Fruit fly (Drosophila melanogaster) whole organism, prepupa: Measurements from ENCODE around the gene caz.
A peak's percentile ranks its signal among the peaks of the same experiment; 100 is the strongest.

Experiments
- CG10631 ChIP-seq: fragments of 200-800 bp; sonication (Bioruptor generic); optimal IDR thresholded peaks from 2 replicates; lab custom pipeline; 2016; ENCODE audit warnings: missing biosample characterization, missing genetic modification characterization
- CG11902 ChIP-seq: fragments of 200-800 bp; sonication (Bioruptor generic); optimal IDR thresholded peaks from 3 replicates; lab custom pipeline; 2016; ENCODE audit warnings: missing biosample characterization, missing genetic modification characterization
- CG15336 ChIP-seq: fragments of 200-800 bp; sonication (Bioruptor generic); IDR thresholded peaks from 2 replicates; pipeline ENCODE4 v1.3.6; 2022; ENCODE audit warnings: missing biosample characterization, missing genetic modification characterization
- CG3032 ChIP-seq: fragments of 200-800 bp; optimal IDR thresholded peaks from 2 replicates; lab custom pipeline; 2019; ENCODE audit warnings: missing biosample characterization, mild to moderate bottlenecking, missing genetic modification characterization, moderate library complexity
- CG31627 ChIP-seq: fragments of 200-800 bp; sonication (Bioruptor generic); optimal IDR thresholded peaks from 3 replicates; lab custom pipeline; 2016; ENCODE audit warnings: missing biosample characterization, missing genetic modification characterization
- CG32006 ChIP-seq: fragments of 200-800 bp; sonication (Bioruptor generic); optimal IDR thresholded peaks from 3 replicates; lab custom pipeline; 2017; ENCODE audit warnings: missing biosample characterization, mild to moderate bottlenecking, missing genetic modification characterization
- CG3919 ChIP-seq: fragments of 200-800 bp; sonication (Bioruptor generic); optimal IDR thresholded peaks from 3 replicates; lab custom pipeline; 2016; ENCODE audit warnings: missing biosample characterization, missing genetic modification characterization
- CG6163 ChIP-seq: fragments of 200-800 bp; sonication (Bioruptor generic); IDR thresholded peaks from 3 replicates; pipeline ENCODE4 v1.3.6; 2022; ENCODE audit warnings: missing biosample characterization, missing genetic modification characterization
- CG7368 ChIP-seq: fragments of 200-800 bp; sonication (Bioruptor generic); optimal IDR thresholded peaks from 3 replicates; lab custom pipeline; 2016; ENCODE audit warnings: missing biosample characterization, missing genetic modification characterization
- CG8119 ChIP-seq: fragments of 200-800 bp; sonication (Bioruptor generic); IDR thresholded peaks from 3 replicates; pipeline ENCODE4 v1.3.6; 2022; ENCODE audit warnings: missing biosample characterization, missing genetic modification characterization
- Eip75B ChIP-seq: fragments of 200-800 bp; sonication (Bioruptor generic); optimal IDR thresholded peaks from 3 replicates; lab custom pipeline; 2016; ENCODE audit warnings: missing biosample characterization, missing genetic modification characterization
- Eip78C ChIP-seq: fragments of 200-800 bp; sonication (Bioruptor generic); peaks from one replicate; lab custom pipeline; 2016; ENCODE audit warnings: missing biosample characterization, missing genetic modification characterization
- Ets21C ChIP-seq: fragments of 200-800 bp; sonication (Bioruptor generic); optimal IDR thresholded peaks from 3 replicates; lab custom pipeline; 2016; ENCODE audit warnings: missing biosample characterization, missing genetic modification characterization
- Gug ChIP-seq: fragments of 200-800 bp; sonication (Bioruptor generic); IDR thresholded peaks from 2 replicates; pipeline ENCODE4 v1.3.6; 2022; ENCODE audit warnings: missing biosample characterization, missing genetic modification characterization
- Lpt ChIP-seq: fragments of 200-800 bp; sonication (Bioruptor generic); optimal IDR thresholded peaks from 3 replicates; lab custom pipeline; 2016; ENCODE audit warnings: missing biosample characterization, missing genetic modification characterization
- Met ChIP-seq: fragments of 200-800 bp; sonication (Bioruptor generic); optimal IDR thresholded peaks from 3 replicates; lab custom pipeline; 2016; ENCODE audit warnings: missing biosample characterization, missing genetic modification characterization
- Smox ChIP-seq: fragments of 200-800 bp; sonication (Bioruptor generic); optimal IDR thresholded peaks from 3 replicates; lab custom pipeline; 2016; ENCODE audit warnings: missing biosample characterization, missing genetic modification characterization
- Sox102F ChIP-seq: fragments of 200-800 bp; sonication (Bioruptor generic); optimal IDR thresholded peaks from 2 replicates; lab custom pipeline; 2016; ENCODE audit warnings: missing biosample characterization, mild to moderate bottlenecking, missing genetic modification characterization
- Sox14 ChIP-seq: fragments of 200-800 bp; sonication (Bioruptor generic); optimal IDR thresholded peaks from 3 replicates; lab custom pipeline; 2016; ENCODE audit warnings: missing biosample characterization, missing genetic modification characterization
- achi ChIP-seq: fragments of 200-800 bp; sonication (Bioruptor generic); optimal IDR thresholded peaks from 3 replicates; lab custom pipeline; 2016; ENCODE audit warnings: missing biosample characterization, missing genetic modification characterization
- cyc ChIP-seq: fragments of 200-800 bp; sonication (Bioruptor generic); optimal IDR thresholded peaks from 3 replicates; lab custom pipeline; 2016; ENCODE audit warnings: missing biosample characterization, missing genetic modification characterization
- fd85E ChIP-seq: fragments of 200-800 bp; sonication (Bioruptor generic); optimal IDR thresholded peaks from 3 replicates; lab custom pipeline; 2016; ENCODE audit warnings: missing biosample characterization, missing genetic modification characterization
- fkh ChIP-seq: fragments of 200-800 bp; sonication (Bioruptor generic); optimal IDR thresholded peaks from 3 replicates; lab custom pipeline; 2017; ENCODE audit warnings: missing biosample characterization, mild to moderate bottlenecking, missing genetic modification characterization, moderate library complexity
- lz ChIP-seq: fragments of 200-800 bp; sonication (Bioruptor generic); optimal IDR thresholded peaks from 3 replicates; lab custom pipeline; 2016; ENCODE audit warnings: missing biosample characterization, missing genetic modification characterization
- net ChIP-seq: fragments of 200-800 bp; sonication (Bioruptor generic); optimal IDR thresholded peaks from 3 replicates; lab custom pipeline; 2016; ENCODE audit warnings: missing biosample characterization, missing genetic modification characterization
- salr ChIP-seq, 2 experiments: fragments of 200-800 bp; sonication (Bioruptor generic); optimal IDR thresholded peaks; 3 replicates each; lab custom pipeline; 2016 to 2018; ENCODE audit warnings: missing biosample characterization in 2 of 2, missing genetic modification characterization in 2 of 2, mild to moderate bottlenecking in 1 of 2
- svp ChIP-seq: fragments of 200-800 bp; sonication (Bioruptor generic); peaks from one replicate; lab custom pipeline; 2016; ENCODE audit warnings: missing biosample characterization, missing genetic modification characterization

The caz gene

DNA sequence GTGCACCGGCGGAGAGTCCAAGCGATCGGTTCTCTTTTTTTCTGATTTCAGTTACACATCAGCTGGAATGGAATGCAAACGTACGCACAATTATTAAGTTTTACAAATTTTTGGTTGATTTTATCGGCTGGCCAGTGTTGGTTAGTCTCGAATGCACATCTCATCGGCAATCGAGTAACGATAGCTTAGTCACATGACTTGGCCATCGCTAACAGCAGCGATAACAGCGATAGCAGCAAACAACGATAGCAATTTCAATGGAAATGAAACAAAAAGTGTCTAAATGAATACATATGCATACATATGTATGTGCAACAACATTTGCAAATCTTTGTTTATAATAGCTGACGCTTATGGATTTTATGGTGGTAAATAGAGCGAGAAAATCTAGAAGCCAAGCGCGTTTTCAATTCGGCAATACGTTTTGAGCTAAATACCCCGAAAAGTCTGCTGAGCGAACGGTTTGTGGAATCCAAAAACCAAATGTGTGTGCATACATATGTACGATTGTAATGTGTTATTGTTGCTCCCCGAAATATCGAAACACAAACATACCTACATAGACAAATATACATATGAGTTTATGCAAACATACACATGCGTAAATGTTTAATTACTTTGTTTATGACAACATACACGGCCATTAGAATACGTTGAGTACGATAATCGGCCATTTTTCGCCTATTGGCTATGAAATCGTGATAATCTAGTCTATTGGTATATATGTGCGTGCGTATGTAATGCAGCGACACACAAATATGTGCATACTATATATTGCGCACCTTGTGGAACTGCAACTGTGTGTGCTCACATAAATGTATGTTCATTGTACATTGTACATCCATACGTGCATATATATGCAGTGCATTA is 8.0 kb downstream of the caz start, which contains the start of gene CG3632 (continued):
- no peak for TF ChIP-seq Lpt (GFP tag; lab: Kevin White, UChicago)
- TF ChIP-seq cyc (GFP tag; lab: Kevin White, UChicago), result peak; percentile 30
- TF ChIP-seq fkh (GFP tag; lab: Kevin White, UChicago), result peak; percentile 41
- no peak for TF ChIP-seq CG32006 (GFP tag; lab: Kevin White, UChicago)
- no peak for TF ChIP-seq CG7368
- TF ChIP-seq net, result no peak
- TF ChIP-seq svp, result no peak
- no peak for TF ChIP-seq Gug (GFP tag; lab: Robert Waterston, UW)
- TF ChIP-seq Ets21C (GFP tag; lab: Kevin White, UChicago), result no peak
- TF ChIP-seq CG15336 (GFP tag; lab: Robert Waterston, UW), result no peak
- TF ChIP-seq Met, result no peak
- no peak for TF ChIP-seq Eip75B (GFP tag; lab: Kevin White, UChicago)
- no peak for TF ChIP-seq Smox (GFP tag; lab: Kevin White, UChicago)
- no peak; the same call in 2 of the 3 replicates for TF ChIP-seq CG6163 (GFP tag; lab: Robert Waterston, UW)
- TF ChIP-seq fd85E (GFP tag; lab: Kevin White, UChicago), result no peak
- peak; percentile 57 for TF ChIP-seq Sox14 (GFP tag; lab: Kevin White, UChicago)
- TF ChIP-seq CG3919, result no peak

dm6 chrX:16297618-16298017 is 9.0 kb downstream of the caz start, which contains the start of gene ERp44:
TSS of gene ERp44 (minus strand) at chrX:16297718.
- TF ChIP-seq CG10631 (GFP tag; lab: Kevin White, UChicago), result no peak
- TF ChIP-seq Eip75B (GFP tag; lab: Kevin White, UChicago), result no peak
- no peak for TF ChIP-seq achi (GFP tag; lab: Kevin White, UChicago)

dm6 chrX:16303636-16304035 is 15.0 kb downstream of the caz start, which contains the start of gene CG3679:
TSS of gene CG3679 (plus strand) at chrX:16303870.
- no peak for TF ChIP-seq svp
- peak; percentile 7 for TF ChIP-seq CG3032 (tag; lab: Kevin White, UChicago)

DNA sequence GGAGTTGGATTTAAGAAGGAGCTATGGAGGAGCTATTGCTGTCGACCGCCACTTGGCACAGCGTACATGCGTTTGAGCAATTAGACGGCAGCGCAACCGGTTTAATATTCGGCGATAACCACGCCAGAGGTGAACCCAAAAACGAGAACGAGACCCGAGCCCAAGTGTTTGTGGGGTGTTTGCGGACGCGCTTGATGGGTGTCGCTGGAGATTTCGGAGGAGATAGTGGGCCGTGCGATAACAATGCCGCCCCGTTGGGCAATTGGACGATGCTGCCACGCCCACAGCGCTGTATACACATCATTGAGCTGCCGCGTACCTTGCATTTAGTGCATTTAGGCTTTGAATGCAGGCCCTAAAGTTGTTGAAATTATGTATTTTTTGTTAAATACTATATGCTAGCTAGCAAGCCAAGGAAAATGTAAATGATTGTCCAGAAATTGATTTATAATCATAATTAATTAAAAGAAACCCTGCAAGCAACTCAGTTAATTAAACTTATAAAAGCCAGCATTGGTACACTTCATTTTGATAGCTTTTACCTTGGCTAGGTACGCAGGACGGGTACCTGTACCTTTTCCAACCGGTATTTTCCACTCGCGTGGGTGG is 19.8 kb downstream of the caz start, which contains the start of gene Had1:
TSS of gene Had1 (minus strand) at position 358 of the 609 bp plus-strand sequence.
- TF ChIP-seq Sox102F (GFP tag; lab: Kevin White, UChicago), result no peak
- peak; percentile 81 for TF ChIP-seq svp
- peak; percentile 8 for TF ChIP-seq Eip78C

- no peak for TF ChIP-seq CG3919
- TF ChIP-seq fkh (GFP tag; lab: Kevin White, UChicago), result peak; percentile 17
- TF ChIP-seq net, result no peak
- peak; percentile 36 for TF ChIP-seq Eip78C
- TF ChIP-seq cyc (GFP tag; lab: Kevin White, UChicago), result no peak
- TF ChIP-seq lz (GFP tag; lab: Kevin White, UChicago), result no peak
Measured at dm6 chrX:16308953-16309352, 20.3 kb downstream of the caz start.

DNA sequence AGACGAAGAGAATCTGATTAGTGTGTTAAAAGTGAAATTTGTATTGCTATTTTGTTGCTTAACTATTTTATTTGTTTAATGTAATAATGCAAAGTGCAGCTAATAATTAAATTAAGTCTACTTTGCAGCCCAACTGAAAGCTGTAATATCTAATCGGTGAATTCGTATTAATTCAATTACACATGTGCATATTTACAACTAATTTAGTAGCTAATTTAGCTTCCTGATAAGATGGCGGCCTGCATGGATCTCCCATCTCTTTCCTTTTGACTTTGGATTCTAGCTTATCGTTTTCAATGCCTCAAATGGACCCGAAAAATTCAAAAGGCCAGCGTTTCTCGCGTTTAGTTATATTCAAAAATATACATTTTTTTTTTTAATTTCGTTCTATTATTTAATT is 21.2 kb downstream of the caz start:
- TF ChIP-seq salr (GFP tag; optimal IDR thresholded peaks at IDR 0.05; lab: Kevin White, UChicago), result no peak
- TF ChIP-seq CG31627 (GFP tag; lab: Kevin White, UChicago), result no peak
- no peak for TF ChIP-seq CG11902 (GFP tag; lab: Kevin White, UChicago)
- no peak for TF ChIP-seq Sox102F (GFP tag; lab: Kevin White, UChicago)
- no peak for TF ChIP-seq CG8119
- no peak for TF ChIP-seq Eip78C
